Worm (Caenorhabditis elegans): Measurements from ENCODE around the gene C35A5.5.

DNA sequence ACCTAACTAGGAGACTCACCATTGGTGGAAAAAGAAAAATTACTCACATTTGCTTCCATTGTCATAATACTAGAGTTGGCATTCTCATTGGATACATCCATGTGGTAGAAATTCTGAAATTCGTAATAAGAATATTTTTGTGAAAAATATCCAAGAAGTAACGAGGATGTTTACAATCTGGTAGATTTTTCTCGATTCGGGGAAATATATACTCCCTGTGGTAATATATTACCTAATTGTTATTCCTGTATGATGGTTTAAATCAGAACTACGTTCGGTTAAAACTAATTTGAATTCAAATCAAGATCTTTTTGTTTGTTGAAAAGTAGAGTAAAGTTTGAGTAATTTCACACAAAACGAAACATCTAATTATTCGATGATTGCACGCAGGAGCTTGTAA lies 43.3 kb downstream of the C35A5.5 start, which contains the start of gene srd-34:
- TF ChIP-seq nhr-237 (tag; optimal IDR thresholded peaks at IDR 0.05), result no peak
- TF ChIP-seq php-3 (GFP tag; IDR thresholded peaks at IDR 0.05), result no peak

Data from whole organism, L4 larva.